Fruit fly (Drosophila melanogaster): ENCODE measurements around the gene Tango14.
A peak's percentile ranks its signal among the peaks of the same experiment; 100 is the strongest.

Tango14 gene

DNA sequence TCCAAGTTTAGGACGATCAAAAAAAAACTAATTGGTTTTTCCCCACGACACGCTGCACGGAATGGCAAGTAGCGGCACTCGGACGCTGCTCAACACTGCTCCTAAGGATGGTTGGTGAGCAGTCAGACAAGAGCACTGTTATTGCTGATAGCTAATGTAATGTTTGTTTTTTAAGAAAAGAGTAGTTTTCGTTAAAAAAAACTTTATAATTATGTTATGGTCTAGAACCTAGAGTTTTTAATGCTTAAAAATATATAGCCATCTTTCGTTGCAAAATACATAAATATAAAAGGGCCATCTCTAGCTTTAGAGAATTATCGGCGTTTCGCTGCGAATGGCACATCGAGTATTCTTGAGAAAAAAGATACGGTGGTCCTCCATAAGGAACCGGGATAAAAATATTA, 14.2 kb downstream of the Tango14 start, which contains the start of the genes Charon and CG4887:
TSS of gene Charon (minus strand) at position 102 of the 404 bp plus-strand sequence.
TSS of gene CG4887 (plus strand) at position 306 of the 404 bp plus-strand sequence.
- 0 out of 2 replicates have a peak, but pooled peaks have one; percentile 16 for TF ChIP-seq CG32121 (GFP tag; IDR thresholded peaks at IDR 0.05)
- TF ChIP-seq CG12605 (GFP tag; IDR thresholded peaks at IDR 0.05): no peak
- no peak for TF ChIP-seq CG8301 (tag; optimal IDR thresholded peaks at IDR 0.05)
- peak; percentile 84 for TF ChIP-seq EcR (GFP tag; optimal IDR thresholded peaks at IDR 0.05)
- peak; percentile 63 for TF ChIP-seq CG17806 (tag; optimal IDR thresholded peaks at IDR 0.05)
- no peak for TF ChIP-seq CG13204 (GFP tag; optimal IDR thresholded peaks at IDR 0.05)
- TF ChIP-seq Snoo (tag; optimal IDR thresholded peaks at IDR 0.05): peak; percentile 70
- TF ChIP-seq CG34367 (tag; optimal IDR thresholded peaks at IDR 0.05): no peak
- TF ChIP-seq Pif1B (GFP tag; optimal IDR thresholded peaks at IDR 0.05): no peak
- TF ChIP-seq Ets98B (GFP tag; IDR thresholded peaks at IDR 0.05): peak; percentile 55
- peak; percentile 59 for TF ChIP-seq CG9948 (tag; optimal IDR thresholded peaks at IDR 0.05)
- peak; percentile 26; the same call in 1 of the 3 replicates for TF ChIP-seq fd96Ca (GFP tag; IDR thresholded peaks at IDR 0.05)
- peak; percentile 74 for TF ChIP-seq CG4496 (GFP tag; IDR thresholded peaks at IDR 0.05)
- no peak for TF ChIP-seq Pif1A (GFP tag; optimal IDR thresholded peaks at IDR 0.05)
- no peak for TF ChIP-seq D1 (tag; optimal IDR thresholded peaks at IDR 0.05)
- peak; percentile 80 for TF ChIP-seq CG15710 (tag; optimal IDR thresholded peaks at IDR 0.05)
- no peak for TF ChIP-seq CG14655 (GFP tag; optimal IDR thresholded peaks at IDR 0.05)
- peak; percentile 49; the same call in 1 of the 2 replicates for TF ChIP-seq rn (GFP tag; IDR thresholded peaks at IDR 0.05)
- no peak for TF ChIP-seq CG10348 (GFP tag; IDR thresholded peaks at IDR 0.05)
- peak; percentile 73 for TF ChIP-seq CG8159 (tag; optimal IDR thresholded peaks at IDR 0.05)
- TF ChIP-seq gl (tag; optimal IDR thresholded peaks at IDR 0.05): no peak

- TF ChIP-seq Ets98B (GFP tag; IDR thresholded peaks at IDR 0.05): peak; percentile 48
- no peak for TF ChIP-seq D1 (tag; optimal IDR thresholded peaks at IDR 0.05)
- no peak for TF ChIP-seq CG17806 (tag; optimal IDR thresholded peaks at IDR 0.05)
- TF ChIP-seq CG34367 (tag; optimal IDR thresholded peaks at IDR 0.05): no peak
- TF ChIP-seq CG14655 (GFP tag; optimal IDR thresholded peaks at IDR 0.05): no peak
- TF ChIP-seq gl (tag; optimal IDR thresholded peaks at IDR 0.05): peak; percentile 14
- TF ChIP-seq EcR (GFP tag; optimal IDR thresholded peaks at IDR 0.05): no peak
- no peak for TF ChIP-seq CG32121 (GFP tag; IDR thresholded peaks at IDR 0.05)
- TF ChIP-seq Pif1A (GFP tag; optimal IDR thresholded peaks at IDR 0.05): no peak
- peak; percentile 68 for TF ChIP-seq CG4496 (GFP tag; IDR thresholded peaks at IDR 0.05)
- no peak for TF ChIP-seq CG10348 (GFP tag; IDR thresholded peaks at IDR 0.05)
- no peak for TF ChIP-seq fd96Ca (GFP tag; IDR thresholded peaks at IDR 0.05)
- no peak for TF ChIP-seq Snoo (tag; optimal IDR thresholded peaks at IDR 0.05)
- TF ChIP-seq Pif1B (GFP tag; optimal IDR thresholded peaks at IDR 0.05): no peak
- no peak for TF ChIP-seq rn (GFP tag; IDR thresholded peaks at IDR 0.05)
- no peak for TF ChIP-seq CG8301 (tag; optimal IDR thresholded peaks at IDR 0.05)
- TF ChIP-seq CG15710 (tag; optimal IDR thresholded peaks at IDR 0.05): peak; percentile 21
- no peak for TF ChIP-seq CG12605 (GFP tag; IDR thresholded peaks at IDR 0.05)
Observed at dm6 chr2L:1177522-1177921, 19.1 kb downstream of the Tango14 start, which contains the start of gene CG4896. TSS of gene CG4896 (plus strand) at chr2L:1177690.

DNA sequence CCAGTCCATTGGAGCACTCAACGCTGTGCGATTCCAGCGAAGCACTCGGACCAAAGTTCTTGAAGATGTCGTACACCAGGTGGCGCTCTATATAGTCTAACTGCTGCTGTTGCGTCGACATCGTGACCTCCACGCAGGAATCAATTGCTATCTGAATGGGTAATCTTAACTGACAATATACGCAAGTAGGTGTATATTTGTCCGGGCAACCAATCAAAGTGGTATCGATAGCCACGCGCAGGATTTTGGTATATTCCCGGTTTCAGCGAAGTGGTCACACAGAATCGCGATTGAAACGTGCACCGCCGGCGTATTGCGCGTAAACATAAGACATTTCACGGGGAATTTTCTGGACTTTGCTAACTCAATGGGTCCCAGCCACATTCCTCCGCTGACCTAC, 25.3 kb downstream of the Tango14 start, which contains the start of the genes CG5126 and Tgt:
TSS of gene CG5126 (minus strand) at position 222 of the 400 bp plus-strand sequence.
TSS of gene Tgt (plus strand) at position 267 of the 400 bp plus-strand sequence.
- no peak for TF ChIP-seq CG8159 (tag; optimal IDR thresholded peaks at IDR 0.05)
- no peak for TF ChIP-seq Ets98B (GFP tag; IDR thresholded peaks at IDR 0.05)
- no peak for TF ChIP-seq D1 (tag; optimal IDR thresholded peaks at IDR 0.05)
- no peak for TF ChIP-seq CG9948 (tag; optimal IDR thresholded peaks at IDR 0.05)
- TF ChIP-seq rn (GFP tag; IDR thresholded peaks at IDR 0.05): no peak
- no peak for TF ChIP-seq gl (tag; optimal IDR thresholded peaks at IDR 0.05)
- TF ChIP-seq CG32121 (GFP tag; IDR thresholded peaks at IDR 0.05): 0 out of 2 replicates have a peak, but pooled peaks have one; percentile 12
- no peak for TF ChIP-seq Pif1B (GFP tag; optimal IDR thresholded peaks at IDR 0.05)
- no peak for TF ChIP-seq CG8301 (tag; optimal IDR thresholded peaks at IDR 0.05)
- TF ChIP-seq CG34367 (tag; optimal IDR thresholded peaks at IDR 0.05): no peak
- TF ChIP-seq CG4496 (GFP tag; IDR thresholded peaks at IDR 0.05): no peak
- TF ChIP-seq EcR (GFP tag; optimal IDR thresholded peaks at IDR 0.05): peak; percentile 37
- no peak for TF ChIP-seq Pif1A (GFP tag; optimal IDR thresholded peaks at IDR 0.05)

DNA sequence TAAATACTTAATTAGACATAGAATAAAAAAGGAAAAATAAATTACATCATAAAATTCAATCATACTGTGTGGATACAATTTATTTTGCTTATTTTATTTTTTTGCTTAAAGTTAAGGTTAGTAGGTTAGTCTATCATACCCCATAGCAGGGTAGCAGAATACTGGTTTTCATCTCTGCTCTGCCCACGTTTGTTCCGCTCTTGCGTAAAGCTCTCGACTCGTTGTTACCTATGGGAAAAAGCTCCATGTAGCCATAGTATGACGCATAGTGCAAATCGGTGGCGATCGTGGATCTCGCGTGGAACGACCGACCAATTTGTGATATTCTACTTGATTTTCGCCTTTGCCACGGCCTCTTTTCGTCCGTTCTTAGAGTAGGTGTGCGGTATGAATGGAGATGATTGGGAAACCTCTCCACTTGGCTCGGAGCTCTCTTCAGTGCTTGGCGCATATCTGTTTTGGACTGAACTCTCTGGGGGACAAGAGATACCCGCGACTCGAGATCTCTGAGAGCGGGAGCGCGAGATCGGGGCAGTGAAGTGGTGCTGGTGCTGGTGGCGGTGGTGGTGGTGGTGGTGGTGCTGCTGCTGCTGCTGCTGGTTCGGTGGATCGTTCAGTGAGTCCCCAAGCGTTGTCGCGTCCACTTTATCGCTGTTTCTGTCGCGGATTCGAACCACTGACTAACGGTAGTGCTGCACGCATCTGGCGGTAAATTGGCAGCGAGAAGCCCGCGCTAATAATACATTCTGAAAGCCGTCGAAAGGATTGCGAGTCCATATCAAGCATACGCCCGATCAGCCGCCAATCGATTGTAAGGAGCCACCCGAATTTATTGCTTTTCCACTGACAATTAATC, 27.4 kb downstream of the Tango14 start, which contains the start of gene CG5001:
TSS of gene CG5001 (plus strand) at position 116 of the 856 bp plus-strand sequence.
- peak; percentile 72 for TF ChIP-seq EcR (GFP tag; optimal IDR thresholded peaks at IDR 0.05)
- peak; percentile 84 for TF ChIP-seq CG12605 (GFP tag; IDR thresholded peaks at IDR 0.05)
- TF ChIP-seq CG15710 (tag; optimal IDR thresholded peaks at IDR 0.05): peak; percentile 74
- peak; percentile 64 for TF ChIP-seq Snoo (tag; optimal IDR thresholded peaks at IDR 0.05)
- peak; percentile 32 for TF ChIP-seq gl (tag; optimal IDR thresholded peaks at IDR 0.05)
- TF ChIP-seq Pif1A (GFP tag; optimal IDR thresholded peaks at IDR 0.05): no peak
- peak; percentile 84 for TF ChIP-seq CG8301 (tag; optimal IDR thresholded peaks at IDR 0.05)
- TF ChIP-seq Pif1B (GFP tag; optimal IDR thresholded peaks at IDR 0.05): no peak
- TF ChIP-seq CG32121 (GFP tag; IDR thresholded peaks at IDR 0.05): peak; percentile 87
- peak; percentile 92 for TF ChIP-seq CG4496 (GFP tag; IDR thresholded peaks at IDR 0.05)
- peak; percentile 60; the same call in 1 of the 3 replicates for TF ChIP-seq fd96Ca (GFP tag; IDR thresholded peaks at IDR 0.05)
- TF ChIP-seq CG10348 (GFP tag; IDR thresholded peaks at IDR 0.05): no peak
- peak; percentile 91 for TF ChIP-seq Ets98B (GFP tag; IDR thresholded peaks at IDR 0.05)
- TF ChIP-seq CG14655 (GFP tag; optimal IDR thresholded peaks at IDR 0.05): no peak
- no peak for TF ChIP-seq CG13204 (GFP tag; optimal IDR thresholded peaks at IDR 0.05)
- TF ChIP-seq CG34367 (tag; optimal IDR thresholded peaks at IDR 0.05): peak; percentile 57
- no peak for TF ChIP-seq D1 (tag; optimal IDR thresholded peaks at IDR 0.05)
- TF ChIP-seq CG9948 (tag; optimal IDR thresholded peaks at IDR 0.05): peak; percentile 73
- TF ChIP-seq rn (GFP tag; IDR thresholded peaks at IDR 0.05): no peak
- TF ChIP-seq CG8159 (tag; optimal IDR thresholded peaks at IDR 0.05): peak; percentile 83
- peak; percentile 83 for TF ChIP-seq CG17806 (tag; optimal IDR thresholded peaks at IDR 0.05)

All from whole organism, pupa.